Worm (Caenorhabditis elegans) whole organism, L1 larva: ENCODE data around the gene cogc-6.
A peak's percentile ranks its signal among the peaks of the same experiment; 100 is the strongest.

ENCODE experiments used
- efl-1 ChIP-seq, 4 experiments: fragments of 150-350 bp; optimal IDR thresholded peaks in 3 of 4; peaks in 1 of 4; 1 replicate in 1 of 4; 2 replicates in 3 of 4; lab custom pipeline; 2014; ENCODE audit warnings: missing biosample characterization in 2 of 4, missing genetic modification characterization in 2 of 4, missing genetic modification reagents in 2 of 4
- fkh-4 ChIP-seq: sonication (generic microtip); optimal IDR thresholded peaks from 2 replicates; lab custom pipeline; 2016; ENCODE audit warnings: missing compliant biosample characterization, missing genetic modification characterization, borderline replicate concordance
- fos-1 ChIP-seq: fragments of 150-350 bp; optimal IDR thresholded peaks from 2 replicates; lab custom pipeline; 2014; ENCODE audit warnings: missing biosample characterization, missing genetic modification characterization
- jun-1 ChIP-seq: fragments of 150-350 bp; optimal IDR thresholded peaks from 2 replicates; lab custom pipeline; 2014; ENCODE audit warnings: missing biosample characterization, missing genetic modification reagents, missing genetic modification characterization
- lsy-2 ChIP-seq, 2 experiments: fragments of 150-350 bp; optimal IDR thresholded peaks; 2 replicates each; lab custom pipeline; 2014; ENCODE audit warnings: missing biosample characterization in 2 of 2, missing genetic modification characterization in 2 of 2
- mab-9 ChIP-seq: fragments of 200-800 bp; sonication (Bioruptor generic); IDR thresholded peaks from 2 replicates; pipeline ENCODE4 v1.3.6; 2022; ENCODE audit warnings: missing genetic modification reagents, missing genetic modification characterization, missing compliant biosample characterization
- mep-1 ChIP-seq: fragments of 150-350 bp; optimal IDR thresholded peaks from 2 replicates; lab custom pipeline; 2014; ENCODE audit warnings: missing biosample characterization, missing genetic modification characterization
- nhr-11 ChIP-seq: fragments of 150-350 bp; optimal IDR thresholded peaks from 2 replicates; lab custom pipeline; 2014; ENCODE audit warnings: missing biosample characterization, missing genetic modification characterization
- nhr-12 ChIP-seq: sonication (generic microtip); optimal IDR thresholded peaks from 2 replicates; lab custom pipeline; 2017; ENCODE audit warnings: missing biosample characterization, missing genetic modification characterization
- nhr-237 ChIP-seq: fragments of 150-350 bp; optimal IDR thresholded peaks from 2 replicates; lab custom pipeline; 2014; ENCODE audit warnings: missing biosample characterization, missing genetic modification characterization
- nhr-28 ChIP-seq: fragments of 150-350 bp; optimal IDR thresholded peaks from 2 replicates; lab custom pipeline; 2014; ENCODE audit warnings: missing biosample characterization, missing genetic modification characterization
- sptf-1 ChIP-seq: fragments of 150-350 bp; optimal IDR thresholded peaks from 2 replicates; lab custom pipeline; 2014; ENCODE audit warnings: missing biosample characterization, missing genetic modification characterization
- unc-62 ChIP-seq: fragments of 150-350 bp; optimal IDR thresholded peaks from 2 replicates; lab custom pipeline; 2014; ENCODE audit warnings: missing biosample characterization, missing genetic modification reagents, missing genetic modification characterization
- ztf-4 ChIP-seq: fragments of 150-350 bp; optimal IDR thresholded peaks from 2 replicates; lab custom pipeline; 2014; ENCODE audit warnings: missing biosample characterization, missing genetic modification characterization

DNA sequence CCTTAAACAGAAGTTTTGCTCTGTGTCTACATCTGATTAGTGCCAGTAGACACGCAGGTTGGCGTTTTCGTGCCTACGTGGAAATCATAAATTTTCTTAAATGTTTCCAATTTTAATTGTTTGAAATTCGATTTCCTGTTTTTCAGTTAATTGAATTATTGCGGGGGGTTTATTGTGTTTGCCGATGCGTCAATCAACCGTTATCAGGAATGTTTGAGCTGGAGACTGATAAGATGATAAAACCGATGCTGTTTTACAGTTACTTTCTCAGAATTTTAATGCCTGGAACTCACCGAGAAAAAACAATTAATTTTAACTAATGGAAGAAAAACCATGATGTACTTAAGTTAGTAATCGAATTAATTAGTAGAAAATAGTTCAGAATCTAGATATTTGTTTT, 4.0 kb downstream of the cogc-6 start:
- TF ChIP-seq nhr-28 (tag; lab: Kevin White, UChicago) (no peak), nhr-12 (tag; lab: Kevin White, UChicago) (no peak), unc-62 (GFP tag; lab: Kevin White, UChicago) (no peak), mab-9 (no peak), lsy-2 (tag; optimal IDR thresholded peaks at IDR 0.05; lab: Kevin White, UChicago) (no peak), nhr-237 (tag; lab: Kevin White, UChicago) (no peak), fkh-4 (tag; lab: Kevin White, UChicago) (no peak), sptf-1 (no peak), jun-1 (no peak), mep-1 (no peak), nhr-11 (tag; lab: Kevin White, UChicago) (no peak), fos-1 (tag; lab: Kevin White, UChicago) (no peak), ztf-4 (tag; lab: Kevin White, UChicago) (no peak), efl-1 (optimal IDR thresholded peaks at IDR 0.05; lab: Kevin White, UChicago) (no peak), efl-1 (GFP tag; optimal IDR thresholded peaks at IDR 0.05 in 1 of 2; lab: Kevin White, UChicago) (peak in 1 of 2 experiments; percentile 58)
